Worm (Caenorhabditis elegans) whole organism, midembryonic: ENCODE measurements around the gene spn-4.

Experiments used
- T22C8.4 ChIP-seq: fragments of 200-800 bp; sonication (Bioruptor generic); IDR thresholded peaks from 2 replicates; pipeline ENCODE4 v1.3.6; 2022; ENCODE audit warnings: missing genetic modification characterization, missing compliant biosample characterization
- flt-1 ChIP-seq: fragments of 200-800 bp; sonication (Bioruptor generic); IDR thresholded peaks from 2 replicates; pipeline ENCODE4 v1.3.6; 2022; ENCODE audit warnings: missing genetic modification characterization, missing compliant biosample characterization
- klf-2 ChIP-seq: fragments of 200-800 bp; sonication (Bioruptor generic); conservative IDR thresholded peaks from 2 replicates; pipeline ENCODE4 v1.3.6; 2022; ENCODE audit warnings: missing genetic modification reagents, missing genetic modification characterization, missing compliant biosample characterization
- med-1 ChIP-seq: sonication (generic microtip); optimal IDR thresholded peaks from 2 replicates; lab custom pipeline; 2017; ENCODE audit warnings: missing genetic modification characterization, mild to moderate bottlenecking, missing compliant biosample characterization, antibody characterized with exemption, missing genetic modification reagents; ENCODE audit not compliant: insufficient read depth
- ref-1 ChIP-seq: fragments of 200-800 bp; sonication (Bioruptor generic); conservative IDR thresholded peaks from 2 replicates; pipeline ENCODE4 v1.3.6; 2022; ENCODE audit warnings: missing genetic modification reagents, missing genetic modification characterization, missing compliant biosample characterization
- tab-1 ChIP-seq: fragments of 200-800 bp; sonication (Bioruptor generic); IDR thresholded peaks from 2 replicates; pipeline ENCODE4 v1.3.6; 2022; ENCODE audit warnings: missing genetic modification characterization, missing compliant biosample characterization
- ztf-23 ChIP-seq: fragments of 200-800 bp; sonication (Bioruptor generic); IDR thresholded peaks from 2 replicates; pipeline ENCODE4 v1.3.6; 2022; ENCODE audit warnings: missing genetic modification reagents, missing genetic modification characterization, missing compliant biosample characterization

ce11 chrV:6808962-6809361 lies 24.3 kb upstream of the spn-4 start, which contains the start of gene dmsr-16:
- TF ChIP-seq flt-1 (GFP tag; lab: Robert Waterston, UW) (no peak), med-1 (GFP tag; lab: Kevin White, UChicago) (no peak), ztf-23 (GFP tag; lab: Robert Waterston, UW) (no peak), tab-1 (GFP tag; lab: Robert Waterston, UW) (no peak), ref-1 (GFP tag; lab: Robert Waterston, UW) (no peak), T22C8.4 (no peak), klf-2 (no peak)
